Worm (Caenorhabditis elegans) whole organism, midembryonic: ENCODE data around the gene col-115.

Experiments used
- cog-1 ChIP-seq: sonication (generic microtip); optimal IDR thresholded peaks from 2 replicates; lab custom pipeline; 2016; ENCODE audit warnings: missing genetic modification characterization, missing compliant biosample characterization
- flt-1 ChIP-seq: fragments of 200-800 bp; sonication (Bioruptor generic); IDR thresholded peaks from 2 replicates; pipeline ENCODE4 v1.3.6; 2022; ENCODE audit warnings: missing genetic modification characterization, missing compliant biosample characterization
- med-1 ChIP-seq: sonication (generic microtip); optimal IDR thresholded peaks from 2 replicates; lab custom pipeline; 2017; ENCODE audit warnings: missing genetic modification characterization, mild to moderate bottlenecking, missing compliant biosample characterization, antibody characterized with exemption, missing genetic modification reagents; ENCODE audit not compliant: insufficient read depth
- tab-1 ChIP-seq: fragments of 200-800 bp; sonication (Bioruptor generic); IDR thresholded peaks from 2 replicates; pipeline ENCODE4 v1.3.6; 2022; ENCODE audit warnings: missing genetic modification characterization, missing compliant biosample characterization
- ztf-23 ChIP-seq: fragments of 200-800 bp; sonication (Bioruptor generic); IDR thresholded peaks from 2 replicates; pipeline ENCODE4 v1.3.6; 2022; ENCODE audit warnings: missing genetic modification reagents, missing genetic modification characterization, missing compliant biosample characterization
- ztf-29 ChIP-seq: fragments of 200-800 bp; sonication (Bioruptor generic); IDR thresholded peaks from 2 replicates; pipeline ENCODE4 v1.3.6; 2022; ENCODE audit warnings: missing genetic modification reagents, missing genetic modification characterization, missing compliant biosample characterization

ce11 chrIV:8019772-8020496 is 31.4 kb downstream of the col-115 start, which contains the start of gene dnc-4:
- TF ChIP-seq flt-1 (GFP tag; lab: Robert Waterston, UW), result no peak
- TF ChIP-seq ztf-23 (GFP tag; lab: Robert Waterston, UW), result 0 out of 2 replicates have a peak, but pooled peaks have one; percentile 24
- TF ChIP-seq cog-1 (tag; lab: Kevin White, UChicago), result no peak
- TF ChIP-seq med-1 (GFP tag; lab: Kevin White, UChicago), result no peak
- TF ChIP-seq ztf-29 (GFP tag; lab: Robert Waterston, UW), result no peak
- TF ChIP-seq tab-1 (GFP tag; lab: Robert Waterston, UW), result no peak
